Fruit fly (Drosophila melanogaster) whole organism, wandering third instar larva: ENCODE measurements around the gene CG4520.

Source experiments
- Abd-B ChIP-seq: fragments of >200 bp; optimal IDR thresholded peaks from 2 replicates; lab custom pipeline; 2017; ENCODE audit warnings: missing biosample characterization, missing genetic modification characterization
- GATAd ChIP-seq: sonication (Bioruptor generic); optimal IDR thresholded peaks from 2 replicates; lab custom pipeline; 2016; ENCODE audit warnings: missing biosample characterization, missing genetic modification characterization
- Hr78 ChIP-seq: fragments of >200 bp; optimal IDR thresholded peaks from 2 replicates; lab custom pipeline; 2017; ENCODE audit warnings: missing biosample characterization, missing genetic modification characterization
- ey ChIP-seq: fragments of 200-800 bp; sonication (Bioruptor generic); optimal IDR thresholded peaks from 2 replicates; lab custom pipeline; 2016; ENCODE audit warnings: missing biosample characterization, missing genetic modification characterization
- foxo ChIP-seq, 2 experiments: fragments of 200-800 bp; sonication (Bioruptor generic); optimal IDR thresholded peaks; 2 replicates in 1 of 2; 3 replicates in 1 of 2; lab custom pipeline; 2016 to 2017; ENCODE audit warnings: missing biosample characterization in 2 of 2, missing genetic modification characterization in 2 of 2
- h ChIP-seq: fragments of 200-800 bp; sonication (Bioruptor generic); optimal IDR thresholded peaks from 3 replicates; lab custom pipeline; 2016; ENCODE audit warnings: missing biosample characterization, mild to moderate bottlenecking, missing genetic modification characterization
- pan ChIP-seq: fragments of >200 bp; optimal IDR thresholded peaks from 2 replicates; lab custom pipeline; 2017
- sage ChIP-seq: fragments of 200-800 bp; sonication (Bioruptor generic); optimal IDR thresholded peaks from 2 replicates; lab custom pipeline; 2016; ENCODE audit warnings: missing biosample characterization, mild to moderate bottlenecking, missing genetic modification characterization
- usp ChIP-seq: fragments of >200 bp; optimal IDR thresholded peaks from 2 replicates; lab custom pipeline; 2017; ENCODE audit warnings: missing biosample characterization, missing genetic modification characterization

- no peak for TF ChIP-seq Abd-B (GFP tag; lab: Kevin White, UChicago)
- no peak for TF ChIP-seq ey (GFP tag; lab: Kevin White, UChicago)
- no peak for TF ChIP-seq foxo (GFP tag; optimal IDR thresholded peaks at IDR 0.05; lab: Kevin White, UChicago)
- no peak for TF ChIP-seq h
- TF ChIP-seq GATAd (GFP tag; lab: Kevin White, UChicago): no peak
- no peak for TF ChIP-seq sage (GFP tag; lab: Kevin White, UChicago)
- no peak for TF ChIP-seq pan (lab: Kevin White, UChicago)
- TF ChIP-seq Hr78 (GFP tag; lab: Kevin White, UChicago): no peak
- no peak for TF ChIP-seq usp (GFP tag; lab: Kevin White, UChicago)
Observed at dm6 chr3R:15775242-15775641, 30.8 kb downstream of the CG4520 start, which contains the start of gene CG45207.
